Fruit fly (Drosophila melanogaster): ENCODE measurements around the gene CG42238.
A peak's percentile ranks its signal among the peaks of the same experiment; 100 is the strongest.

CG42238 gene

dm6 chr2L:21038723-21039122, 13.2 kb downstream of the CG42238 start (continued):
- TF ChIP-seq CG43689 (GFP tag; IDR thresholded peaks at IDR 0.05): peak; percentile 66
- peak; percentile 19; the same call in 1 of the 2 replicates for TF ChIP-seq CG4404 (GFP tag; IDR thresholded peaks at IDR 0.05)
- TF ChIP-seq sim (GFP tag; IDR thresholded peaks at IDR 0.05): no peak
- TF ChIP-seq Nf-YC (tag; optimal IDR thresholded peaks at IDR 0.05): no peak
- peak; percentile 77 for TF ChIP-seq CG7839 (tag; optimal IDR thresholded peaks at IDR 0.05)
- TF ChIP-seq CG10959 (GFP tag; IDR thresholded peaks at IDR 0.05): peak; percentile 51
- peak; percentile 36 for TF ChIP-seq CG8089 (GFP tag; optimal IDR thresholded peaks at IDR 0.05)
- TF ChIP-seq CG11560 (tag; IDR thresholded peaks at IDR 0.05): no peak
- peak; percentile 75 for TF ChIP-seq CG2120 (GFP tag; optimal IDR thresholded peaks at IDR 0.05)
- no peak for TF ChIP-seq CG7928 (GFP tag; optimal IDR thresholded peaks at IDR 0.05)
- TF ChIP-seq slou (GFP tag; optimal IDR thresholded peaks at IDR 0.05): peak; percentile 68
- no peak for TF ChIP-seq Lpt (GFP tag; optimal IDR thresholded peaks at IDR 0.05)
- no peak for TF ChIP-seq CG2129 (GFP tag; IDR thresholded peaks at IDR 0.05; ENCODE audit: partially characterized antibody)
- TF ChIP-seq dm (GFP tag; optimal IDR thresholded peaks at IDR 0.05): peak; percentile 4
- peak; percentile 36 for TF ChIP-seq CG4820 (GFP tag; optimal IDR thresholded peaks at IDR 0.05)
- TF ChIP-seq Abd-B (GFP tag; optimal IDR thresholded peaks at IDR 0.05): peak; percentile 36
- peak; percentile 0 for TF ChIP-seq CG10274 (GFP tag; optimal IDR thresholded peaks at IDR 0.05)
- TF ChIP-seq CG3838 (GFP tag; optimal IDR thresholded peaks at IDR 0.05): no peak
- TF ChIP-seq CG1603 (tag; optimal IDR thresholded peaks at IDR 0.05): peak; percentile 59
- TF ChIP-seq CG32772 (GFP tag; IDR thresholded peaks at IDR 0.05): peak; percentile 39; the same call in 1 of the 2 replicates
- TF ChIP-seq Gug (GFP tag; IDR thresholded peaks at IDR 0.05): peak; percentile 46; the same call in 2 of the 4 replicates
- peak; percentile 45 for TF ChIP-seq pnt (GFP tag; optimal IDR thresholded peaks at IDR 0.05)
- TF ChIP-seq sc (optimal IDR thresholded peaks at IDR 0.05): no peak
- TF ChIP-seq sc (GFP tag; optimal IDR thresholded peaks at IDR 0.05): peak; percentile 27
- peak; percentile 31 for TF ChIP-seq CG6854 (GFP tag; optimal IDR thresholded peaks at IDR 0.05)
- TF ChIP-seq CG9797 (GFP tag; optimal IDR thresholded peaks at IDR 0.05): no peak
- peak; percentile 74 for TF ChIP-seq sob (GFP tag; IDR thresholded peaks at IDR 0.05)
- peak; percentile 51 for TF ChIP-seq Antp (GFP tag; optimal IDR thresholded peaks at IDR 0.05)
- TF ChIP-seq lola (GFP tag; optimal IDR thresholded peaks at IDR 0.05): peak in 1 of 3 experiments; percentile 57
- peak; percentile 48 for TF ChIP-seq salm (tag; optimal IDR thresholded peaks at IDR 0.05)
- no peak for TF ChIP-seq ap (GFP tag; IDR thresholded peaks at IDR 0.05)
- no peak for TF ChIP-seq CG15479 (GFP tag; optimal IDR thresholded peaks at IDR 0.05)
- TF ChIP-seq hth (optimal IDR thresholded peaks at IDR 0.05): no peak
- TF ChIP-seq nmo (GFP tag; optimal IDR thresholded peaks at IDR 0.05): peak; percentile 70
- peak; percentile 60; the same call in 1 of the 3 replicates for TF ChIP-seq CG2199 (GFP tag; IDR thresholded peaks at IDR 0.05)
- no peak for TF ChIP-seq cad (GFP tag; optimal IDR thresholded peaks at IDR 0.05)
- no peak for TF ChIP-seq bbx (GFP tag; IDR thresholded peaks at IDR 0.05; ENCODE audit: partially characterized antibody)
- peak; percentile 82 for TF ChIP-seq lab (GFP tag; optimal IDR thresholded peaks at IDR 0.05)
- peak; percentile 43 for TF ChIP-seq Asciz (GFP tag; optimal IDR thresholded peaks at IDR 0.05)
- TF ChIP-seq CG15601 (tag; optimal IDR thresholded peaks at IDR 0.05): no peak
- peak; percentile 75 for TF ChIP-seq row (GFP tag; IDR thresholded peaks at IDR 0.05)
- no peak for TF ChIP-seq luna (GFP tag; optimal IDR thresholded peaks at IDR 0.05)
- peak; percentile 46 for TF ChIP-seq ERR (GFP tag; optimal IDR thresholded peaks at IDR 0.05)
- TF ChIP-seq Sry-β (GFP tag; optimal IDR thresholded peaks at IDR 0.05): no peak
- peak; percentile 11 for TF ChIP-seq nau (GFP tag; optimal IDR thresholded peaks at IDR 0.05)
- TF ChIP-seq kni (GFP tag; optimal IDR thresholded peaks at IDR 0.05): no peak
- TF ChIP-seq Poxn (GFP tag; IDR thresholded peaks at IDR 0.05): no peak
- TF ChIP-seq Bgb (GFP tag; IDR thresholded peaks at IDR 0.05; ENCODE audit: partially characterized antibody): no peak
- no peak for TF ChIP-seq ftz-f1 (GFP tag; optimal IDR thresholded peaks at IDR 0.05)
- TF ChIP-seq CG10543 (GFP tag; optimal IDR thresholded peaks at IDR 0.05): no peak
- peak; percentile 46; the same call in 2 of the 3 replicates for TF ChIP-seq Dbx (GFP tag; IDR thresholded peaks at IDR 0.05)
- no peak for TF ChIP-seq CG4854 (GFP tag; optimal IDR thresholded peaks at IDR 0.05)
